Worm (Caenorhabditis elegans) whole organism, early embryonic: ENCODE results near the gene psa-3.

Experiments used
- F13C5.2 ChIP-seq: sonication (generic microtip); optimal IDR thresholded peaks from 2 replicates; lab custom pipeline; 2017; ENCODE audit warnings: mild to moderate bottlenecking, missing genetic modification characterization, inconsistent platforms, missing compliant biosample characterization
- ama-1 ChIP-seq: fragments of 150-350 bp; optimal IDR thresholded peaks from 2 replicates; lab custom pipeline; 2014
- flt-1 ChIP-seq: fragments of 200-800 bp; sonication (Bioruptor generic); IDR thresholded peaks from 2 replicates; pipeline ENCODE4 v1.3.6; 2022; ENCODE audit warnings: missing genetic modification characterization, missing compliant biosample characterization
- sea-1 ChIP-seq: fragments of 200-800 bp; sonication (Bioruptor generic); conservative IDR thresholded peaks from 2 replicates; pipeline ENCODE4 v1.3.6; 2022; ENCODE audit warnings: missing genetic modification characterization, missing compliant biosample characterization

- no peak for TF ChIP-seq ama-1 (lab: Kevin White, UChicago)
- no peak for TF ChIP-seq flt-1 (GFP tag; lab: Robert Waterston, UW)
- no peak for TF ChIP-seq F13C5.2 (tag; lab: Kevin White, UChicago)
- no peak for TF ChIP-seq sea-1
These were observed 16.1 kb downstream of the psa-3 start for ce11 chrX:15423708-15424423.
